Worm (Caenorhabditis elegans): ENCODE measurements around the gene exc-12.
A peak's percentile ranks its signal among the peaks of the same experiment; 100 is the strongest.

The exc-12 gene

DNA sequence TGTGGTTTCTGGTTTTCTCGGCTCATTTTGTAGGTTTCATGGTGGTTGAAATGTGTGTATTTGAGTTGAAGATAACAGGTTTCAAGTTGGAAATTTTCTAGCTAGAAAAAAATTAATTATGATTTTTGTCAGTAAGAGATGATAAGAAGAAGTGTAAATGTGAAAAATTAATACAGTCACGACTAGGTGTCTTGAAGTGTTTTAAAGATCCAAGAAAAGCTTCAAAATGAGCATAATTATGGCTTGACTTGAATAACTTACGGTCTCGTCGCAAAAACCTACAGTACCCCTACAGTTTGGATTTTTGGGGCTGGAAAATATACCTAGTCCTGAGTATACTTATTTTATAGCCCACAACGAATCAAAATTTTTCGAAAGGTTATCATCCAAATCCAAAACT, at the start of gene exc-12:
Gene exc-12 (minus strand): TSS at position 101 of the 400 bp plus-strand sequence.
- TF ChIP-seq W03F9.2 (tag; optimal IDR thresholded peaks at IDR 0.05) (no peak), him-1 (tag; optimal IDR thresholded peaks at IDR 0.05) (no peak), dao-5 (tag; optimal IDR thresholded peaks at IDR 0.05) (no peak)

DNA sequence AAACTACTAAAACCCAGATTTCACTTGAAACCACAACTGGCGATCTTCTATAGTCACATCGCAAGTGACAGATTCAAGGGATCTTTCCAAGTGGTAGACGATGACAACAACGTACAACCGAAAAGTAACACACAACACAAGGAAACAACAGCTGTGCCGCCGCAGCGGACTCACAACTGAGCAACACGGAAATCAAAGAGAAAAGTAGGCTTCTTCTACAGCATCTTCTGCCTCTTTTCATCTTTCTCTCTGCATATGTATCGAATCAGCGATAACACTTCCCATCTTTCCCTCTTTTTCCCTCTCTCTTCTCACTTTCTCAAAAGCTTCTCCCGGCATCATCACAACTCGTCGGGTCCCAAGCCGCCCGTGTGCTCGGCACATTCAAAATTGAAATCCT, 46.5 kb upstream of the exc-12 start, which contains the start of gene T12D8.9:
Gene T12D8.9 (plus strand): TSS at position 312 of the 400 bp plus-strand sequence.
- no peak for TF ChIP-seq W03F9.2 (tag; optimal IDR thresholded peaks at IDR 0.05)
- no peak for TF ChIP-seq him-1 (tag; optimal IDR thresholded peaks at IDR 0.05)
- no peak for TF ChIP-seq dao-5 (tag; optimal IDR thresholded peaks at IDR 0.05)

DNA sequence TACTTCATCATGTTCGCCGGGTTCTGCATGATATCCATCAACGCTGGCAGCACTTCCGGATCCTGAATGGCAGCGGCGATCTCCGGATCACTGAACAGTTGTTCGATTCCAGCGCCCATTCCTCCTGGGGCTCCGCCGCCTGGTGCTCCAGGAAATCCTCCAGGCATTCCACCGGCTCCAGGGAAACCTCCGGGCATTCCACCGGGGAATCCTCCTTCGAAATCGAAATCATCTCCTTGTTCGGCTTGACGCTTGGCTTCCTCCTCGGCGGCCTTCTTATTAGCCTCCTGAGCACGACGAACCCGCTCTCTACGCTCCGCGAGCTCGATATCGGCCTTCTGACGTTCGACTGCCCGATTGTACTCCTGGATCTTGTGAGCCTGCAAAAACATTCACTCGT, 45.3 kb upstream of the exc-12 start:
- TF ChIP-seq dao-5 (tag; optimal IDR thresholded peaks at IDR 0.05) (no peak), him-1 (tag; optimal IDR thresholded peaks at IDR 0.05) (no peak), W03F9.2 (tag; optimal IDR thresholded peaks at IDR 0.05) (no peak)

DNA sequence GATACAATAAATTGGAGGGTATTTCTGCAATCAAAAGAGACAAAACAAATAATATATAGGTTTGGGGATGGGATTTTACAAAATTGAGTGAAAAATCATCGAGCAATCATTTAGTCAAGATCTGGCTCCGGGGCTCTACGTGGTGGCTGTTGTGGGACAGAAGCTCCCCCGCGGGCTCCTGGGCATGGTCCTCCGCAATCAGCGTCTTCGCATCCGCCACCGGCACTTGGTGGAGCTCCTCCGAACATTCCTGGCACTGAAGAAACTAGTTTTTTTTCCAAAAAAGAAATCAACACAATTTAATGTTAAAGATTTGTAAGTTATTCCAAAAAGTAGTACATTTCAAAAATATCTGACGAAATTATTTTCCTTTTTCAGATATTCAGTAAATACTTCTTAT, 44.5 kb upstream of the exc-12 start:
- TF ChIP-seq him-1 (tag; optimal IDR thresholded peaks at IDR 0.05): no peak
- no peak for TF ChIP-seq dao-5 (tag; optimal IDR thresholded peaks at IDR 0.05)
- no peak for TF ChIP-seq W03F9.2 (tag; optimal IDR thresholded peaks at IDR 0.05)

DNA sequence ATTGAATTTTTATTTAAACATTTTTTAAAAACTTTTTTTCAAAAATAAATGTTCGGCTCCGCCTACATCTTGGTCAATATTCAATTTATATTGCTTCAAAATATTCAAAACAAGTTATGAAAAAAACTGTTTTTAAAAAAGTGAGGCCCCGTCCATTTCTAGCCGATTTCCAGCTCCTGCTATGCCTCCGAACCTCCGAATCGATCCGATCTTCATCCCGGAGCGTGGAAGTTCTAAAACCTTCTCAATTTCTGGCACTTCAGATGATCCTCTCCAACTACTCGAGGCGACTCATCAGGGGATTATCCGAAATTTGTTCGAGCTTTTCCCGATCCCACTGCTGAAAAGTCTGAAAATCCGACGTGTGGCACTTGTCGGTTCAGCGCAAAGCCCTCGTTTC, 44.0 kb upstream of the exc-12 start:
- TF ChIP-seq dao-5 (tag; optimal IDR thresholded peaks at IDR 0.05) (no peak), W03F9.2 (tag; optimal IDR thresholded peaks at IDR 0.05) (no peak), him-1 (tag; optimal IDR thresholded peaks at IDR 0.05) (no peak)

DNA sequence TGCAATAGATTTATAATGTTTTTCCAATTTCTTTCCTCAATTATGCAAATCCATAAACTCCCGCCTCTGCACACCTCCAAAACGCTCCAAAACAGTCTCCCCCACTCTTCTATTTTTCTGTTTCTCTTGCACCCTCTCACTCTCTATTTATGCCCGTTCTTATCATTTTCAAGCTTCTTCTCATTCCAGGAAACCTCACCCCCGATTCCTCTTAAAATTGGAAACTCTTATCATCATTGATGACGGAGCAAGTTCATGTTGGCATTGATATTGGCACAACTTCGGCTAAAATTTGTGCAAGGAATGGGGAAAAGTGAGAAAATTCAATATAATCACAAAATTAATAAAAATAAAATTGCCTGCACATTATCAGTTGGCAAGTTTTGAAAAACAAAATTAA, 37.6 kb upstream of the exc-12 start, which contains the start of gene shpk-1:
Gene shpk-1 (plus strand): TSS at position 188 of the 400 bp plus-strand sequence.
- TF ChIP-seq him-1 (tag; optimal IDR thresholded peaks at IDR 0.05): no peak
- no peak for TF ChIP-seq dao-5 (tag; optimal IDR thresholded peaks at IDR 0.05)
- TF ChIP-seq W03F9.2 (tag; optimal IDR thresholded peaks at IDR 0.05): no peak

DNA sequence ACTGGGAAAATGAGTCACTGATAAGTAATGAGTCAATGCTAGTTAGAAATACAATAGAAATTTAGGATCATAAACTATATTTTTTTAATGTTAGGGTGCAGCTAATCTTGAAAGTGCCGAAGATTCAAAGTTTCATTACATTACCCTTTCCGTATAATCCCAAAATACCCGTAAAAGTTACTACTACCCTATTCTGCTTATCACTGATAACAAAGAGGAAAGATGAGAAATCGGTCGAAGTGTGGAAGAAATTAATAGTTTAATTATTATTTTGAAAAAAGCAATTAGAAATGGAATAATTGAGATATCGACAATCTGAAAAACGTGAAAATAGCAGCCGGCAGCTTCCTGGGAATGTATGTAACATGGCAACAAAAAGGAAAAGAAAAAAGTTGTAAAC, 36.6 kb upstream of the exc-12 start:
- TF ChIP-seq dao-5 (tag; optimal IDR thresholded peaks at IDR 0.05) (no peak), W03F9.2 (tag; optimal IDR thresholded peaks at IDR 0.05) (no peak), him-1 (tag; optimal IDR thresholded peaks at IDR 0.05) (no peak)

DNA sequence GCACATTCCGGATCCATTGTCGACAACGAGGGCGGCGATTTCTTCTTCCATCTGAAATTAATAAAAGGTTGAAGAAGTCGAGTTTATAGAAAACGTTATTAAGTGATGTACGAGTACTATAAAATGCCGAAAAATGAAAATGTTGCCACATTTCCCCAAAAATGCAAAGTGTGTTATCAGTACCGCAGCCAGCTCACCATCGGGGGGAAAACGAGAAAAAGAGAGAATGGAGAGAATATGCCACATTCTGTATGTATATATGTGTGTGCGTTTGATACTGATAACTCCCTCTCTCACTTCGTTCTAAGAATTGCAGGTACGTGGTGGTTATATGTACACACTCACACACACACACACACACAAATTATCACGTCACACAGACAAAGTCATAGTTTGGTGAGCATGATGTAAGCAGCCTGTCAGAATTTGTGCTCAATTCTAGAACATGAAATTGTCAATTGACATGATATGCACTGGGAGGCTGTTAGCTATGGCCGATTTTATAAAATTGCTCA, 35.8 kb upstream of the exc-12 start, which contains the start of gene act-5:
Gene act-5 (minus strand): TSS at position 51 of the 515 bp plus-strand sequence.
- TF ChIP-seq him-1 (tag; optimal IDR thresholded peaks at IDR 0.05) (no peak), dao-5 (tag; optimal IDR thresholded peaks at IDR 0.05) (peak; percentile 34)

DNA sequence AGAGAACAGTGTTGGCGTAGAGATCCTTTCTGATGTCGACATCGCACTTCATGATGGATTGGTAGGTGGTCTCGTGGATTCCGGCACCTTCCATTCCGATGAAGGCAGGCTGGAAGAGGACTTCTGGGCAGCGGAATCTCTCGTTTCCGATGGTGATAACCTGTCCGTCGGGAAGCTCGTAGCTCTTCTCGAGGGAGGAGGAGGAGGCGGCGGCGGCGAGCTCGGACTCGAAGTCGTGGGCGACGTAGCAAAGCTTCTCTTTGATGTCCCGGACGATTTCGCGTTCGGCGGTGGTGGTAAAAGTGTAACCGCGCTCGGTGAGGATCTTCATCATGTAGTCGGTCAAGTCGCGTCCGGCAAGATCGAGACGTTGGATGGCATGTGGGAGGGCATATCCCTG, 34.6 kb upstream of the exc-12 start:
- TF ChIP-seq him-1 (tag; optimal IDR thresholded peaks at IDR 0.05): no peak
- no peak for TF ChIP-seq dao-5 (tag; optimal IDR thresholded peaks at IDR 0.05)
- no peak for TF ChIP-seq W03F9.2 (tag; optimal IDR thresholded peaks at IDR 0.05)

DNA sequence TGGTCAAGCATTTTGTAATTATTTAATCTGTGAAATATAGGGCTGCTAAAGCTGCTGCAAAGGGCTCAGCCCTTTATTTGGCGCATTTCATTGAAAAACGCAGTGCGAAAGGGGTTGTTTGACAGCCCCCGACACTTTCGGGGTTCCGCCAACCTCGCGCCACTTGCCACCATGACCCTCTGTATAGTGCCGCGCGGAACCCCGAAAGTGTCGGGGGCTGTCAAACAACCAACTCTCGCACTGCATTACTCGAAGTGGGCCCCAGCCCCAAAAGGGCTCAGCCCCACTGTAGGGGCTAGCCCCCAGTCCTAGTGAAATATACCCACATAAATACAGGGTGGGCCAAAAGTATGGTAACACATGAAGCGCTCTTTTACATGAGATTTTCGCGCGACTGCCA, 30.0 kb upstream of the exc-12 start:
- TF ChIP-seq W03F9.2 (tag; optimal IDR thresholded peaks at IDR 0.05): no peak
- TF ChIP-seq him-1 (tag; optimal IDR thresholded peaks at IDR 0.05): no peak
- TF ChIP-seq dao-5 (tag; optimal IDR thresholded peaks at IDR 0.05): no peak

DNA sequence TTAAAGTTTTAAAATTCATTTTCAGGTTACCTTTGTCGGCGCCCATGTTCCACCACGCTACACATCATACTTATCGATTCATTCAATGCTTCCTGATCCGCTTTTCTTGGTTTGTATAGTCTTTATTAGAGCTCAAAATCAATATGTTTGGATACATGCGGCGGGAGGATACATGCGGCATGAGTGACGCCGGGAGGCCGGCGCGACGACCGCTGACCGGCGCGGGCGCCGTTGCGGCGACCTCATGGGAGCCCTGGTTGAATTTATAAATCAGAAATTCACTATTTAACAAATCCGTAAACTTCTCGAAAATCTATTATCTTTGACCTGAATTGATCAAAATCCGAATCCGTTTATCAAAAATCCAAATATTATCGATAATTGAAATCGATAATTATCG, 11.5 kb upstream of the exc-12 start:
- TF ChIP-seq W03F9.2 (tag; optimal IDR thresholded peaks at IDR 0.05) (no peak), dao-5 (tag; optimal IDR thresholded peaks at IDR 0.05) (no peak), him-1 (tag; optimal IDR thresholded peaks at IDR 0.05) (no peak)

DNA sequence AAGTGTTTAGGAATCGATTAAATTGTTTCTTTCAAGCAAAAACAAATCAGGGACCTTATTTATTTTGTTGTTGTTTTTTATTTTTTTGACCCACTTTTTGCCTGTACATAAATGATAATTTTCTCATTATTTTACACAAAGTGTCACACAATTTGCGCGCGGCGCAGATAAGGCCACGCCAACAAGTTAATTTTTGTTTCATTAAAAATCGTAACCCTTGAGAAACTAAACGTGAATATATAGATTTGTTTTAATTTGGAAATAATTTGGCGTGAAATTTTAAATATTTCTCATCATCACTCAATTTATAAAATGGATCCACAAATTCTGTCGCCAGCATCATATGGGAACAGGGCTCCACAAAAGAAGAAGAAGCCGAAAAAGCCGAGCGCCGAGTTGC, 10.3 kb upstream of the exc-12 start, which contains the start of gene T05D4.5:
Gene T05D4.5 (plus strand): TSS at position 301 of the 400 bp plus-strand sequence.
- no peak for TF ChIP-seq W03F9.2 (tag; optimal IDR thresholded peaks at IDR 0.05)
- no peak for TF ChIP-seq him-1 (tag; optimal IDR thresholded peaks at IDR 0.05)
- TF ChIP-seq dao-5 (tag; optimal IDR thresholded peaks at IDR 0.05): no peak

DNA sequence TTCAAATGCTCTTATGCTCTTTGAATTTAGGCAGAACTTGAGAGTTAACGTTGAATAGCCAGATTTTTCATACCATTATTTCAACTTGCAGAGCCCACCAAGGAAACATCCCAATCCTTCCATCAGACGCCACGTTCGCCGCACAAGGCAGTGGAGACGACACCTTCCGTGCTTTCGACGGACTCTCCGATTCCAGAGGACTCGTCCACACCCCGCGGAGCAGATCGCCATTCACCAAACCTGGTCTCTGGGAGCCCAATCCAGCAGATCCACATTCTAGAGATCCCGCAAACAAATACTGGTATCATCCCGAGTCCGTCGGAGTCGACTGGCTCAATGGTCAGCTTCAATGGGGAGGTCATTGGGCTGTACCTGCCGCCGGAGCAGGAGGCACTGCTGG, 9.8 kb upstream of the exc-12 start:
- TF ChIP-seq W03F9.2 (tag; optimal IDR thresholded peaks at IDR 0.05) (no peak), him-1 (tag; optimal IDR thresholded peaks at IDR 0.05) (no peak), dao-5 (tag; optimal IDR thresholded peaks at IDR 0.05) (no peak)

DNA sequence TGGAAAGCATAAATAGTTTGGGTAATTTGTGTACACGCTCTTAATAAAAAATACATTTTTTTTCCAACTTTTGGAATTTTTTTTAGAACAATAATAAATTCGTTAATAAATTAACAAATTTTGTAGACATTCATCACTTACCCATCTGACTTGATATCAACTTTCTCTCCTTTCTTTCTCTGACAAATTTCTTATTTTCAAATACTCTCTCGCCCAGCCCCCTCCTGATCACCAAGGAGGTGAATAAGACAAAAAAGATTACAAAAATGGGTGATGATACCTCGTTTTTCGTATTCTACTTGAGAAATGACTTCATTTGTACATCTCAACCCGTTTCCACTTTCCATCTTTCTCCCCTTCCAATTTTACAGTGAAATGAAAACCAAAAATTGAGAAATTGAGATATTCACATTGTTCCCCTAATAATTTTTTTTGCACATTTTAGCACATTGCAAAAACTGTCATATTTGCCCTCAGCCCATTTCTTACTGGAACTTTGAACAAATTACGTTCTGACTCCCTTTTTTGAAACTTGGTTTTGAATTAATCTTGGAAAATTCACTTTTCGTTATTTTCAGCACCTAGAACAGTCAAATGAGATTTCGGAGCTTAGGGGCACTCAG, 5.5 kb upstream of the exc-12 start, which contains the start of gene osm-7:
Gene osm-7 (plus strand): TSS at position 573 of the 623 bp plus-strand sequence.
- no peak for TF ChIP-seq dao-5 (tag; optimal IDR thresholded peaks at IDR 0.05)
- TF ChIP-seq him-1 (tag; optimal IDR thresholded peaks at IDR 0.05): no peak
- TF ChIP-seq W03F9.2 (tag; optimal IDR thresholded peaks at IDR 0.05): no peak

DNA sequence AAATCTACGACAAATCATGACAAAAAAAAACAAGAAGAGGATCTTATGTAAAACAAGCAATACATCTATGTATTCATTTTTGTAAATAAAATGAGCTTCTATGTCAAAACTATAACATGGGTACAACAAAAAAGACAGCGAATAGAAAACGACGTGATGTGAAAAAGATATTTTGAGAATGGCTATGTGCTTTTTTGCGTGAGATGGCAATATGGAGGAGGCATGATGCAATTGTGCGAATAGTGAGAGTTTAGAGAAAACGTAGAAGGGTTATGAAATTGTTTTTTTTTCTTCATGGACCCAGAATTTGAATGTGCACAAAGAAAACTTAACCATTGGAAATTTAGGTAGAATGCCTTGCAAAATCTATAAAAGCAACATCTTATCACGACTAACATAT, 4.3 kb downstream of the exc-12 start:
- TF ChIP-seq dao-5 (tag; optimal IDR thresholded peaks at IDR 0.05) (no peak), W03F9.2 (tag; optimal IDR thresholded peaks at IDR 0.05) (no peak), him-1 (tag; optimal IDR thresholded peaks at IDR 0.05) (no peak)

All from whole organism, L4/young adult.